Fruit fly (Drosophila melanogaster) whole organism, embryonic: Measurements from ENCODE around the gene GAPsec.

Experiments used
- Asciz ChIP-seq: fragments of 200-800 bp; sonication (Bioruptor generic); optimal IDR thresholded peaks from 2 replicates; lab custom pipeline; 2017; ENCODE audit warnings: missing biosample characterization, mild to moderate bottlenecking, missing genetic modification characterization, missing genetic modification reagents
- Atf6 ChIP-seq: fragments of 200-800 bp; sonication (Bioruptor generic); IDR thresholded peaks from 2 replicates; pipeline ENCODE4 v1.3.6; 2022; ENCODE audit warnings: missing biosample characterization, missing genetic modification characterization
- CG10209 ChIP-seq: fragments of 200-800 bp; sonication (Bioruptor generic); optimal IDR thresholded peaks from 3 replicates; lab custom pipeline; 2017; ENCODE audit warnings: missing biosample characterization, mild to moderate bottlenecking, missing genetic modification characterization, missing genetic modification reagents
- CG11696 ChIP-seq: fragments of 200-800 bp; sonication (Bioruptor generic); IDR thresholded peaks from 2 replicates; pipeline ENCODE4 v1.3.6; 2022; ENCODE audit warnings: missing biosample characterization, missing genetic modification characterization
- CG11723 ChIP-seq: fragments of 200-800 bp; sonication (Bioruptor generic); optimal IDR thresholded peaks from 2 replicates; lab custom pipeline; 2017; ENCODE audit warnings: missing biosample characterization, mild to moderate bottlenecking, missing genetic modification characterization
- CG12071 ChIP-seq: fragments of 200-800 bp; sonication (Bioruptor generic); optimal IDR thresholded peaks from 3 replicates; lab custom pipeline; 2018; ENCODE audit warnings: missing biosample characterization, mild to moderate bottlenecking, missing genetic modification characterization
- CG14965 ChIP-seq: fragments of 200-800 bp; sonication (Bioruptor generic); optimal IDR thresholded peaks from 2 replicates; lab custom pipeline; 2016; ENCODE audit warnings: missing biosample characterization, missing genetic modification characterization, borderline replicate concordance
- CG15479 ChIP-seq: fragments of 200-800 bp; sonication (Bioruptor generic); optimal IDR thresholded peaks from 3 replicates; lab custom pipeline; 2019; ENCODE audit warnings: missing biosample characterization, mild to moderate bottlenecking, missing genetic modification characterization, moderate library complexity
- CG15514 ChIP-seq: fragments of 200-800 bp; sonication (Bioruptor generic); optimal IDR thresholded peaks from 3 replicates; lab custom pipeline; 2017; ENCODE audit warnings: missing biosample characterization, missing genetic modification characterization, mild to moderate bottlenecking, moderate library complexity, missing genetic modification reagents
- CG17568 ChIP-seq: fragments of 200-800 bp; sonication (Bioruptor generic); optimal IDR thresholded peaks from 2 replicates; lab custom pipeline; 2018; ENCODE audit warnings: missing biosample characterization, mild to moderate bottlenecking, missing genetic modification characterization, moderate library complexity
- CG2120 ChIP-seq: fragments of 200-800 bp; sonication (Bioruptor generic); optimal IDR thresholded peaks from 3 replicates; lab custom pipeline; 2016; ENCODE audit warnings: missing biosample characterization, missing genetic modification characterization
- CG2712 ChIP-seq: fragments of 200-800 bp; optimal IDR thresholded peaks from 3 replicates; lab custom pipeline; 2019; ENCODE audit warnings: missing biosample characterization, mild to moderate bottlenecking, missing genetic modification characterization, moderate library complexity
- CG31365 ChIP-seq: fragments of 200-800 bp; sonication (Bioruptor generic); optimal IDR thresholded peaks from 2 replicates; lab custom pipeline; 2018; ENCODE audit warnings: missing biosample characterization, mild to moderate bottlenecking, missing genetic modification characterization
- CG32767 ChIP-seq: fragments of 200-800 bp; sonication (Bioruptor generic); IDR thresholded peaks from 2 replicates; pipeline ENCODE4 v1.3.6; 2022; ENCODE audit warnings: missing biosample characterization, missing genetic modification characterization
- CG43689 ChIP-seq: fragments of 200-800 bp; sonication (Bioruptor generic); IDR thresholded peaks from 2 replicates; pipeline ENCODE4 v1.3.6; 2022; ENCODE audit warnings: missing biosample characterization, missing genetic modification characterization
- CG4617 ChIP-seq: fragments of 200-800 bp; sonication (Bioruptor generic); optimal IDR thresholded peaks from 3 replicates; lab custom pipeline; 2016; ENCODE audit warnings: missing biosample characterization, missing genetic modification characterization, borderline replicate concordance
- CG7357 ChIP-seq: fragments of 200-800 bp; sonication (Bioruptor generic); IDR thresholded peaks from 3 replicates; pipeline ENCODE4 v1.3.6; 2022; ENCODE audit warnings: missing biosample characterization, missing genetic modification characterization
- CG9437 ChIP-seq: fragments of 200-800 bp; sonication (Bioruptor generic); optimal IDR thresholded peaks from 2 replicates; lab custom pipeline; 2018; ENCODE audit warnings: missing biosample characterization, mild to moderate bottlenecking, missing genetic modification characterization
- Doc2 ChIP-seq: fragments of 200-800 bp; sonication (Bioruptor generic); IDR thresholded peaks from 2 replicates; pipeline ENCODE4 v1.3.6; 2022; ENCODE audit warnings: missing biosample characterization, missing genetic modification characterization
- Eip74EF ChIP-seq, 2 experiments: fragments of 200-800 bp in 1 of 2; fragments of >200 bp in 1 of 2; sonication (Bioruptor generic) in 1 of 2; optimal IDR thresholded peaks; 2 replicates each; lab custom pipeline; 2017 to 2019; ENCODE audit warnings: missing biosample characterization in 2 of 2, missing genetic modification characterization in 2 of 2, mild to moderate bottlenecking in 1 of 2, moderate library complexity in 1 of 2
- Fer3 ChIP-seq: fragments of 200-800 bp; sonication (Bioruptor generic); optimal IDR thresholded peaks from 2 replicates; lab custom pipeline; 2018; ENCODE audit warnings: missing biosample characterization, mild to moderate bottlenecking, missing genetic modification characterization, moderate library complexity
- HHEX ChIP-seq: fragments of 200-800 bp; sonication (Bioruptor generic); optimal IDR thresholded peaks from 3 replicates; lab custom pipeline; 2017; ENCODE audit warnings: missing biosample characterization, mild to moderate bottlenecking, missing genetic modification characterization, missing genetic modification reagents
- HLH3B ChIP-seq: fragments of 200-800 bp; sonication (Bioruptor generic); IDR thresholded peaks from 2 replicates; pipeline ENCODE4 v1.3.6; 2022; ENCODE audit warnings: missing biosample characterization, missing genetic modification characterization
- MBD-R2 ChIP-seq: fragments of 200-800 bp; sonication (Bioruptor generic); IDR thresholded peaks from 2 replicates; pipeline ENCODE4 v1.3.6; 2022; ENCODE audit warnings: missing biosample characterization, missing genetic modification characterization
- Mad ChIP-seq: fragments of 200-800 bp; sonication (Bioruptor generic); optimal IDR thresholded peaks from 2 replicates; lab custom pipeline; 2016; ENCODE audit warnings: missing biosample characterization, missing genetic modification characterization
- Mrtf ChIP-seq: fragments of 200-800 bp; sonication (Bioruptor generic); IDR thresholded peaks from 3 replicates; pipeline ENCODE4 v1.3.6; 2022; ENCODE audit warnings: missing biosample characterization, missing genetic modification characterization
- Spps ChIP-seq: fragments of 200-800 bp; sonication (Bioruptor generic); optimal IDR thresholded peaks from 2 replicates; lab custom pipeline; 2018; ENCODE audit warnings: missing biosample characterization, mild to moderate bottlenecking, missing genetic modification characterization
- Ssrp ChIP-seq: fragments of 200-800 bp; sonication (Bioruptor generic); optimal IDR thresholded peaks from 2 replicates; lab custom pipeline; 2018; ENCODE audit warnings: missing biosample characterization, mild to moderate bottlenecking, missing genetic modification characterization, moderate library complexity
- Stat92E ChIP-seq, 3 experiments: fragments of >200 bp in 2 of 3; fragments of 200-800 bp in 1 of 3; sonication (Bioruptor generic) in 1 of 3; optimal IDR thresholded peaks; 2 replicates each; lab custom pipeline; 2017 to 2019; ENCODE audit warnings: missing biosample characterization in 3 of 3, missing genetic modification characterization in 3 of 3, mild to moderate bottlenecking in 1 of 3, moderate library complexity in 1 of 3
- Taf1 ChIP-seq: fragments of 200-800 bp; sonication (Bioruptor generic); IDR thresholded peaks from 2 replicates; pipeline ENCODE4 v1.3.6; 2022; ENCODE audit warnings: missing biosample characterization, missing genetic modification characterization
- bsh ChIP-seq, 2 experiments: fragments of 200-800 bp; sonication (Bioruptor generic); optimal IDR thresholded peaks; 2 replicates each; lab custom pipeline; 2017 to 2018; ENCODE audit warnings: mild to moderate bottlenecking in 2 of 2, missing biosample characterization in 2 of 2, missing genetic modification characterization in 2 of 2, moderate library complexity in 1 of 2
- cg ChIP-seq: fragments of 200-800 bp; sonication (Bioruptor generic); optimal IDR thresholded peaks from 3 replicates; lab custom pipeline; 2019; ENCODE audit warnings: missing biosample characterization, mild to moderate bottlenecking, missing genetic modification characterization, moderate library complexity
- eyg ChIP-seq: fragments of 200-800 bp; sonication (Bioruptor generic); optimal IDR thresholded peaks from 3 replicates; lab custom pipeline; 2016; ENCODE audit warnings: missing biosample characterization, missing genetic modification characterization
- fru ChIP-seq: fragments of >200 bp; optimal IDR thresholded peaks from 2 replicates; lab custom pipeline; 2017
- fu2 ChIP-seq: fragments of 200-800 bp; sonication (Bioruptor generic); optimal IDR thresholded peaks from 2 replicates; lab custom pipeline; 2016; ENCODE audit warnings: missing biosample characterization, missing genetic modification characterization
- grau ChIP-seq: fragments of 200-800 bp; optimal IDR thresholded peaks from 3 replicates; lab custom pipeline; 2019; ENCODE audit warnings: missing biosample characterization, mild to moderate bottlenecking, missing genetic modification characterization, moderate library complexity
- gt ChIP-seq: fragments of 200-800 bp; sonication (Bioruptor generic); IDR thresholded peaks from 2 replicates; pipeline ENCODE4 v1.3.6; 2022; ENCODE audit warnings: missing biosample characterization, missing genetic modification characterization
- jing ChIP-seq: fragments of 200-800 bp; sonication (Bioruptor generic); optimal IDR thresholded peaks from 2 replicates; lab custom pipeline; 2018; ENCODE audit warnings: missing biosample characterization, mild to moderate bottlenecking, missing genetic modification characterization
- klu ChIP-seq: fragments of 200-800 bp; sonication (Bioruptor generic); IDR thresholded peaks from 2 replicates; pipeline ENCODE4 v1.3.6; 2022; ENCODE audit warnings: missing biosample characterization, missing genetic modification characterization
- kni ChIP-seq: fragments of 200-800 bp; sonication (Bioruptor generic); optimal IDR thresholded peaks from 3 replicates; lab custom pipeline; 2017; ENCODE audit warnings: mild to moderate bottlenecking, missing biosample characterization, missing genetic modification reagents, missing genetic modification characterization
- lola ChIP-seq, 3 experiments: fragments of >200 bp in 2 of 3; fragments of 200-800 bp in 1 of 3; sonication (Bioruptor generic) in 1 of 3; optimal IDR thresholded peaks; 2 replicates each; lab custom pipeline; 2017 to 2019; ENCODE audit warnings: missing biosample characterization in 3 of 3, missing genetic modification characterization in 3 of 3, mild to moderate bottlenecking in 1 of 3, moderate library complexity in 1 of 3
- mirr ChIP-seq: fragments of 200-800 bp; sonication (Bioruptor generic); optimal IDR thresholded peaks from 3 replicates; lab custom pipeline; 2018; ENCODE audit warnings: missing biosample characterization, mild to moderate bottlenecking, missing genetic modification characterization
- otp ChIP-seq: fragments of 200-800 bp; sonication (Bioruptor generic); IDR thresholded peaks from 3 replicates; pipeline ENCODE4, ENCODE4 v1.3.6; 2022; ENCODE audit warnings: missing biosample characterization, missing genetic modification characterization
- pnt ChIP-seq: fragments of 200-800 bp; sonication (Bioruptor generic); optimal IDR thresholded peaks from 3 replicates; lab custom pipeline; 2016; ENCODE audit warnings: missing biosample characterization, missing genetic modification characterization
- row ChIP-seq: fragments of 200-800 bp; sonication (Bioruptor generic); IDR thresholded peaks from 3 replicates; pipeline ENCODE4 v1.3.6; 2022; ENCODE audit warnings: missing biosample characterization, missing genetic modification characterization
- slbo ChIP-seq: fragments of 200-800 bp; sonication (Bioruptor generic); IDR thresholded peaks from 2 replicates; pipeline ENCODE4 v1.3.6; 2022; ENCODE audit warnings: missing biosample characterization, missing genetic modification characterization
- ssp ChIP-seq: fragments of 200-800 bp; sonication (Bioruptor generic); IDR thresholded peaks from 2 replicates; pipeline ENCODE4 v1.3.6; 2022; ENCODE audit warnings: missing biosample characterization, missing genetic modification characterization
- unpg ChIP-seq: fragments of 200-800 bp; sonication (Bioruptor generic); optimal IDR thresholded peaks from 3 replicates; lab custom pipeline; 2018; ENCODE audit warnings: missing biosample characterization, mild to moderate bottlenecking, missing genetic modification characterization, moderate library complexity

Gene GAPsec

dm6 chr3L:8603880-8604692, 19.6 kb downstream of the GAPsec start, which contains the start of the genes CG5989 and CG6282 (continued):
- TF ChIP-seq CG11723 (GFP tag; lab: Kevin White, UChicago) (no peak), HLH3B (GFP tag; lab: Robert Waterston, UW) (peak; percentile 36; the same call in 1 of the 2 replicates), CG14965 (GFP tag; lab: Kevin White, UChicago) (no peak), gt (no peak), HHEX (GFP tag; lab: Kevin White, UChicago) (no peak), CG32767 (GFP tag; lab: Robert Waterston, UW) (no peak), Stat92E (GFP tag; optimal IDR thresholded peaks at IDR 0.05; lab: Kevin White, UChicago) (peak in 1 of 3 experiments; percentile 49), kni (GFP tag; lab: Kevin White, UChicago) (no peak), CG43689 (GFP tag; lab: Robert Waterston, UW) (0 out of 2 replicates have a peak, but pooled peaks have one; percentile 18), CG15514 (GFP tag; lab: Kevin White, UChicago) (peak; percentile 77), jing (no peak), pnt (GFP tag; lab: Kevin White, UChicago) (no peak), unpg (peak; percentile 60), grau (peak; percentile 49), ssp (GFP tag; lab: Robert Waterston, UW) (no peak), CG2120 (GFP tag; lab: Kevin White, UChicago) (peak; percentile 70), fru (lab: Kevin White, UChicago) (no peak), Doc2 (GFP tag; lab: Robert Waterston, UW) (no peak), MBD-R2 (GFP tag; lab: Robert Waterston, UW) (peak; percentile 99), Eip74EF (GFP tag; optimal IDR thresholded peaks at IDR 0.05; lab: Kevin White, UChicago) (no peak), bsh (GFP tag; optimal IDR thresholded peaks at IDR 0.05; lab: Kevin White, UChicago) (peak in 1 of 2 experiments; percentile 56), CG2712 (tag; lab: Kevin White, UChicago) (peak; percentile 24), CG12071 (GFP tag; lab: Kevin White, UChicago) (peak; percentile 15), CG4617 (peak; percentile 24), row (GFP tag; lab: Robert Waterston, UW) (peak; percentile 65), eyg (GFP tag; lab: Kevin White, UChicago) (no peak), CG11696 (no peak), Fer3 (tag; lab: Kevin White, UChicago) (no peak), Spps (tag; lab: Kevin White, UChicago) (no peak), CG31365 (tag; lab: Kevin White, UChicago) (peak; percentile 96), CG17568 (GFP tag; lab: Kevin White, UChicago) (peak; percentile 19), fu2 (no peak), lola (GFP tag; optimal IDR thresholded peaks at IDR 0.05; lab: Kevin White, UChicago) (peak in 1 of 3 experiments; percentile 25), Mrtf (GFP tag; lab: Robert Waterston, UW) (no peak), Ssrp (tag; lab: Kevin White, UChicago) (peak; percentile 24), Asciz (GFP tag; lab: Kevin White, UChicago) (no peak), otp (peak; percentile 53; the same call in 1 of the 3 replicates), CG10209 (peak; percentile 28), CG9437 (GFP tag; lab: Kevin White, UChicago) (peak; percentile 11), mirr (peak; percentile 17), CG15479 (GFP tag; lab: Kevin White, UChicago) (no peak), Taf1 (GFP tag; lab: Robert Waterston, UW) (no peak), Atf6 (peak; percentile 58; the same call in 1 of the 2 replicates), klu (no peak), CG7357 (GFP tag; lab: Robert Waterston, UW) (no peak), cg (no peak), Mad (no peak), slbo (peak; percentile 71)
